Worm (Caenorhabditis elegans): ENCODE data around the gene ZK218.3.
A peak's percentile ranks its signal among the peaks of the same experiment; 100 is the strongest.

The ZK218.3 gene

ce11 chrV:17092262-17092661, 6.3 kb downstream of the ZK218.3 start, which contains the start of gene ZK218.1:
Gene ZK218.1 (plus strand): TSS chrV:17092562.
- TF ChIP-seq elt-3 (tag; optimal IDR thresholded peaks at IDR 0.05) (no peak), snpc-4 (tag; optimal IDR thresholded peaks at IDR 0.05) (no peak), mab-5 (tag; optimal IDR thresholded peaks at IDR 0.05) (no peak), Y55F3AM.14 (GFP tag; optimal IDR thresholded peaks at IDR 0.05) (no peak), aly-2 (tag; optimal IDR thresholded peaks at IDR 0.05) (no peak), ceh-16 (tag; optimal IDR thresholded peaks at IDR 0.05) (no peak), elt-1 (tag; optimal IDR thresholded peaks at IDR 0.05) (no peak), unc-39 (tag; optimal IDR thresholded peaks at IDR 0.05) (no peak), nhr-23 (tag; optimal IDR thresholded peaks at IDR 0.05) (no peak), ama-1 (optimal IDR thresholded peaks at IDR 0.05) (no peak), dmd-4 (tag; optimal IDR thresholded peaks at IDR 0.05) (no peak), nhr-77 (tag; optimal IDR thresholded peaks at IDR 0.05) (no peak), C34F6.9 (tag; optimal IDR thresholded peaks at IDR 0.05) (no peak)

- TF ChIP-seq fos-1 (tag; optimal IDR thresholded peaks at IDR 0.05): peak; percentile 68
- no peak for TF ChIP-seq alr-1 (tag; optimal IDR thresholded peaks at IDR 0.05)
Observed at ce11 chrV:17089931-17090429, 8.6 kb downstream of the ZK218.3 start, which contains the start of gene srh-237. Gene srh-237 (plus strand): TSS chrV:17090379.

- TF ChIP-seq ceh-16 (tag; optimal IDR thresholded peaks at IDR 0.05): no peak
- TF ChIP-seq alr-1 (tag; optimal IDR thresholded peaks at IDR 0.05): no peak
- TF ChIP-seq nhr-12 (tag; optimal IDR thresholded peaks at IDR 0.05): no peak
- TF ChIP-seq aly-2 (tag; optimal IDR thresholded peaks at IDR 0.05): no peak
- TF ChIP-seq nhr-6 (tag; optimal IDR thresholded peaks at IDR 0.05): no peak
- no peak for TF ChIP-seq gmeb-1 (tag; optimal IDR thresholded peaks at IDR 0.05)
- TF ChIP-seq ztf-4 (tag; optimal IDR thresholded peaks at IDR 0.05): no peak
- TF ChIP-seq dmd-4 (tag; optimal IDR thresholded peaks at IDR 0.05): no peak
- no peak for TF ChIP-seq nhr-129 (tag; optimal IDR thresholded peaks at IDR 0.05)
- TF ChIP-seq mdl-1 (tag; optimal IDR thresholded peaks at IDR 0.05): no peak
- TF ChIP-seq ZK546.5 (tag; optimal IDR thresholded peaks at IDR 0.05): no peak
- TF ChIP-seq peb-1 (tag; optimal IDR thresholded peaks at IDR 0.05): no peak
- TF ChIP-seq nhr-23 (tag; optimal IDR thresholded peaks at IDR 0.05): no peak
Observed at ce11 chrV:17089342-17089741, 9.2 kb downstream of the ZK218.3 start, which contains the start of gene T05E12.6. Gene T05E12.6 (minus strand): TSS chrV:17089442.

- TF ChIP-seq lin-11 (tag; optimal IDR thresholded peaks at IDR 0.05): no peak
- no peak for TF ChIP-seq skn-1 (tag; optimal IDR thresholded peaks at IDR 0.05)
- TF ChIP-seq mbf-1 (tag; optimal IDR thresholded peaks at IDR 0.05): no peak
- TF ChIP-seq mab-5 (tag; optimal IDR thresholded peaks at IDR 0.05): no peak
- TF ChIP-seq F13H6.1 (tag; optimal IDR thresholded peaks at IDR 0.05): no peak
- TF ChIP-seq gmeb-1 (tag; optimal IDR thresholded peaks at IDR 0.05): no peak
- TF ChIP-seq sma-9 (GFP tag; optimal IDR thresholded peaks at IDR 0.05): no peak
- TF ChIP-seq sma-9 (tag; optimal IDR thresholded peaks at IDR 0.05): no peak
- no peak for TF ChIP-seq ama-1 (optimal IDR thresholded peaks at IDR 0.05)
- TF ChIP-seq blmp-1 (tag; optimal IDR thresholded peaks at IDR 0.05; ENCODE audit: insufficient read depth): no peak
- no peak for TF ChIP-seq unc-62 (GFP tag; optimal IDR thresholded peaks at IDR 0.05)
- TF ChIP-seq ceh-16 (tag; optimal IDR thresholded peaks at IDR 0.05): no peak
- no peak for TF ChIP-seq nhr-6 (tag; optimal IDR thresholded peaks at IDR 0.05)
- TF ChIP-seq ztf-1 (GFP tag; conservative IDR thresholded peaks at IDR 0.05): no peak
Observed at ce11 chrV:17082718-17083117, 15.9 kb downstream of the ZK218.3 start, which contains the start of gene T05E12.9. Gene T05E12.9 (minus strand): TSS chrV:17082818.

ce11 chrV:17079795-17080194, 18.8 kb downstream of the ZK218.3 start, which contains the start of gene srw-20:
Gene srw-20 (minus strand): TSS chrV:17079895.
- TF ChIP-seq egl-27 (tag; optimal IDR thresholded peaks at IDR 0.05): no peak
- TF ChIP-seq nhr-6 (tag; optimal IDR thresholded peaks at IDR 0.05): no peak
- TF ChIP-seq mdl-1 (tag; optimal IDR thresholded peaks at IDR 0.05): no peak
- TF ChIP-seq unc-39 (tag; optimal IDR thresholded peaks at IDR 0.05): no peak
- TF ChIP-seq skn-1 (tag; optimal IDR thresholded peaks at IDR 0.05): no peak
- no peak for TF ChIP-seq aly-2 (tag; optimal IDR thresholded peaks at IDR 0.05)
- no peak for TF ChIP-seq fos-1 (tag; optimal IDR thresholded peaks at IDR 0.05)
- no peak for TF ChIP-seq ztf-1 (GFP tag; conservative IDR thresholded peaks at IDR 0.05)

DNA sequence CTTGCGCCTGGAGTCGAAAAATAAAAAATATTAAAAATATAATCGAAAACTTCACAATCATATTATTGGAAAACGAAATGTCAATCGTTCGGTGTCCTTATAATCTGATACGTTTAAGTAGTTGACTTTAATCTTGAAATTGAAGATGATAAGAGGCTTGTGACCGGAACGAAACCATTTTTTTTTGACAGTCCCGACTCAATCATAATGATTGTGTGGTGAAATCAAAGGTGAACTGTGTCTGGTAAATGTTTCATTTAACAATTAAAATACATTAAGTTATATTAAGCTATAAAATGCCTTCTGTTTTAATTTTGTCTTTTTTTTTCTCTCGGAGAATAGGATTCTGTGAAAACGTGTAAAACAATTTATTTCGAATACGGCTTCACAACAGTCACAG, 20.7 kb downstream of the ZK218.3 start, which contains the start of gene T05E12.3:
T05E12.3 (minus strand) TSS at position 101 of the 400 bp plus-strand sequence.
- TF ChIP-seq lsy-2 (tag; optimal IDR thresholded peaks at IDR 0.05) (no peak), ZK546.5 (tag; optimal IDR thresholded peaks at IDR 0.05) (no peak), lin-39 (tag; optimal IDR thresholded peaks at IDR 0.05) (no peak), elt-1 (tag; optimal IDR thresholded peaks at IDR 0.05) (no peak), nhr-21 (tag; optimal IDR thresholded peaks at IDR 0.05) (no peak), unc-62 (GFP tag; optimal IDR thresholded peaks at IDR 0.05) (no peak), dmd-4 (tag; optimal IDR thresholded peaks at IDR 0.05) (no peak), snpc-4 (tag; optimal IDR thresholded peaks at IDR 0.05) (no peak), nhr-6 (tag; optimal IDR thresholded peaks at IDR 0.05) (no peak), elt-3 (tag; optimal IDR thresholded peaks at IDR 0.05) (no peak), peb-1 (tag; optimal IDR thresholded peaks at IDR 0.05) (no peak), mdl-1 (tag; optimal IDR thresholded peaks at IDR 0.05) (no peak), nhr-12 (tag; optimal IDR thresholded peaks at IDR 0.05) (no peak), lin-11 (tag; optimal IDR thresholded peaks at IDR 0.05) (no peak), alr-1 (tag; optimal IDR thresholded peaks at IDR 0.05) (no peak), ztf-1 (GFP tag; conservative IDR thresholded peaks at IDR 0.05) (no peak), nhr-237 (tag; optimal IDR thresholded peaks at IDR 0.05) (no peak), aly-2 (tag; optimal IDR thresholded peaks at IDR 0.05) (no peak), F13H6.1 (tag; optimal IDR thresholded peaks at IDR 0.05) (no peak), R02D3.7 (tag; optimal IDR thresholded peaks at IDR 0.05) (no peak)

All from whole organism, L2 larva.